Fruit fly (Drosophila melanogaster): ENCODE measurements around the gene Tango5.

DNA sequence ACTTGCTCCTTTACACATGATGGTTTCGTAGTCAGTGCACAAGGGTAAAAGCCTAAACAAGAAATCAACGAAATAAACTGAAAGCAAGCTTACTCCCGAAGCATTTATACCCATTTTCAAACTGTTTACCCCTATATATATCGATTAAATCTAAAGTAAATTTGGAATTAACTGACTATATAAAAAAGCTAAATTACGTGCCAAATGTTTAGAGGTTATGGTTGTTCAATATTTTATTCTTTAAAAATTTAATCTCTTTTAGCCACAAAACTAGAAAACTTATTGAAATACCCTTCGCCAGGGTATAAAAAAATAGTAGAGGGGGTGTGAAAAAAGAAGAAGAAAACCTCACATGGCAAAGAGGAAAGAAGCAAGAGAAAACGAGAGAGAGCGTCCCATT, 32.4 kb downstream of the Tango5 start:
- TF ChIP-seq psq (optimal IDR thresholded peaks at IDR 0.05) (no peak), insv (optimal IDR thresholded peaks at IDR 0.05) (no peak), h (optimal IDR thresholded peaks at IDR 0.05) (no peak), ttk (optimal IDR thresholded peaks at IDR 0.05) (no peak), Myc (optimal IDR thresholded peaks at IDR 0.05) (no peak)
